Worm (Caenorhabditis elegans): Measurements from ENCODE around the gene acp-4.
A peak's percentile ranks its signal among the peaks of the same experiment; 100 is the strongest.
"Not testable (repeated sequence)": the region's sequence is repeated elsewhere in the genome, so short reads cannot be mapped to it uniquely, and the experiment has no call there.

acp-4 gene

DNA sequence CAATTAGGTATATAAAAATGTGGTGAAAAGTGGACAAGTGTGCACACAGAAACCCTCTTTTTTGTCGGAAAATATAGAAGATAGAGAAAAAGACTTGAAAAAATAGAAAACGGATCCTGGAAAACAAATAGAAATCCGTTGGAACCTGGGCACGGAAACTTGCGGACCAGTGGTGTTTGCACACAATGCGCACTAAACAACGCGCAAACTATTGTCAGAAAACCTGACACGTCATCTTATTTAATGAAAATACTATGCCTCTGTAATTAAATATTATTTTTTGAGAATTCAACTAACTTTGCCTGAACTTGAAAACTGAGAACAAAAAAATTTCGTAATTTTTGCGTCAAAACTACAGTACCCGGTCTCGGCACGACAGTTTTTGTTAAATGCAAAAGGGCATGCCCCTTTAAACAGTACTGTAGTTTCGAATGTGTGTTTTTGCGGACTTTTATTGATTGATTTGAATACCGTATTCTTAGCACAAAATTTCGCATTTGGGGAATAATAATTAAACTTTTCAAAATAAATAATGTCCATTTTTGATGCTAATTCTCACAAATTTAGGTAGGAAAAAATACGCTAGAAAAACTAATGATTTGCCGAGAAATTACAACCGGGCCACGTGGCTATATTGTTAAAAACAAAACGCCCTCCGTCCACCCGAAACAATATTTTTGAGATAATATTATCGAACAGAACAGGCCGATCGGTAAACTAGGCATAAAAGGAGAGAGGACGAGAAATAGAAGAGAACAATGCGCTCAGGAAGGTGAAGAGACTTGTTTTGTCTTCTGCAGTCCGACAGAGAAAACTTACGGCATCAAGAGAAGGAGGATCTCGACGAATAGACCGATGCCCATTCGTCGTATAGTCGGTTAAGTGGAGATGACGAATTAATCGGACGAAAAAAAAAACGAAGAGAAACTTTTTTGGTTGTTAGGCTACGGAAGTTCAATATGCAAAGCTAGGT is 5.7 kb downstream of the acp-4 start (continued):
- TF ChIP-seq tag-97 (GFP tag; IDR thresholded peaks at IDR 0.05) (no peak), aly-2 (tag; optimal IDR thresholded peaks at IDR 0.05) (no peak)

DNA sequence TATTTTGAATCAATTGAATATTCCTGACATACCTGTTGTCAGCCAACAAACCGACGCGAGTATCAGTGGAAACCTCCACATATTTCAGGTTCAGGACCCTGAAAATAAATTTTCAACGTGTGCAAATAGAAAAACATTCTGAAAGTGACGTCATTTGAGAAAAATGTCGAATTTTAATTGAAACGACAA is 6.3 kb downstream of the acp-4 start, which contains the start of gene F14E5.2:
F14E5.2 (minus strand) TSS at position 101 of the 189 bp plus-strand sequence.
- TF ChIP-seq mxl-3 (GFP tag; optimal IDR thresholded peaks at IDR 0.05) (no peak), dmd-9 (GFP tag; IDR thresholded peaks at IDR 0.05) (no peak), jun-1 (tag; optimal IDR thresholded peaks at IDR 0.05) (no peak)

DNA sequence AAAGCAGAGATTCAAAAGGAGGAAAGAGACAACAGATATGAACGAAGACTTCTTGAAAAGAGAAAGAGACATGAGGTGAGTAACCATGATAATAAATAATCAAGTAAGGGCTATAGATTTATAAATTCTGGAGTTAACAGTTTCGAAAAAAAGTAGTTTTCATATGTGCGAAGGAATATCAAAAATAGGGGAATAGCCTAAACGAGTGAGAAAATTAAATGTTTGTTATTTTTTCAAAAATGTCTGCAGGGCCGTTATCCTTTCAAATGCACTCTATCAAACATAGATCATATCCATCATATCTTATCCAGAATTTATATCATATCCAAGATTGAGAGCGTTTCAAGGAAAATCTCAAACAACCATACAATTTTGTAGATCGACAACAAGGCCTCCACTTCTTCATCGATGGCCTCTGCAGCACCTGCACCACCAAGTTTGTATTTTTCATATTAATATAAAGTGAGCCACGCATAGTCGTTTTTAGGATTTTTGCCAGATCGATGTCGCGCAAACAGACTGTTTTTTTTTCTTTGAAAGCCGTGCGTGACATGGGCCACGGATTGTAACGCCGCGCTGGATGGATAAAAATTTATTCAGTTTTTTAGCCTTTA is 14.0 kb downstream of the acp-4 start:
- no peak for TF ChIP-seq nhr-111 (GFP tag; optimal IDR thresholded peaks at IDR 0.05)
- peak; percentile 82 for TF ChIP-seq ztf-7 (tag; optimal IDR thresholded peaks at IDR 0.05)
- TF ChIP-seq mep-1 (tag; optimal IDR thresholded peaks at IDR 0.05): peak; percentile 39
- TF ChIP-seq nhr-102 (tag; optimal IDR thresholded peaks at IDR 0.05): no peak
- no peak for TF ChIP-seq nhr-25 (tag; optimal IDR thresholded peaks at IDR 0.05; ENCODE audit: borderline replicate concordance, insufficient read depth)
- TF ChIP-seq saeg-2 (GFP tag; IDR thresholded peaks at IDR 0.05): no peak
- no peak for TF ChIP-seq ctbp-1 (GFP tag; IDR thresholded peaks at IDR 0.05)

ce11 chrII:8419798-8420197 is 15.1 kb downstream of the acp-4 start, which contains the start of gene F14E5.8:
Gene F14E5.8 (plus strand): TSS chrII:8420098.
- TF ChIP-seq lin-1 (GFP tag; IDR thresholded peaks at IDR 0.05); ces-1 (GFP tag; optimal IDR thresholded peaks at IDR 0.05); dmd-6 (GFP tag; IDR thresholded peaks at IDR 0.05): not testable (repeated sequence)

ce11 chrII:8419015-8419414 is 15.9 kb downstream of the acp-4 start:
- TF ChIP-seq saeg-2 (GFP tag; IDR thresholded peaks at IDR 0.05): no peak
- TF ChIP-seq lir-3 (tag; optimal IDR thresholded peaks at IDR 0.05): no peak
- no peak for TF ChIP-seq daf-16 (GFP tag; optimal IDR thresholded peaks at IDR 0.05)
- TF ChIP-seq daf-16 (tag; optimal IDR thresholded peaks at IDR 0.05): no peak
- no peak for TF ChIP-seq ceh-32 (tag; optimal IDR thresholded peaks at IDR 0.05; ENCODE audit: poor library complexity)
- TF ChIP-seq mdl-1 (tag; optimal IDR thresholded peaks at IDR 0.05): no peak
- no peak for TF ChIP-seq lim-7 (GFP tag; IDR thresholded peaks at IDR 0.05)
- TF ChIP-seq hif-1 (tag; optimal IDR thresholded peaks at IDR 0.05): no peak
- peak; percentile 19 for TF ChIP-seq mep-1 (tag; optimal IDR thresholded peaks at IDR 0.05)
- no peak for TF ChIP-seq unc-39 (tag; optimal IDR thresholded peaks at IDR 0.05)

DNA sequence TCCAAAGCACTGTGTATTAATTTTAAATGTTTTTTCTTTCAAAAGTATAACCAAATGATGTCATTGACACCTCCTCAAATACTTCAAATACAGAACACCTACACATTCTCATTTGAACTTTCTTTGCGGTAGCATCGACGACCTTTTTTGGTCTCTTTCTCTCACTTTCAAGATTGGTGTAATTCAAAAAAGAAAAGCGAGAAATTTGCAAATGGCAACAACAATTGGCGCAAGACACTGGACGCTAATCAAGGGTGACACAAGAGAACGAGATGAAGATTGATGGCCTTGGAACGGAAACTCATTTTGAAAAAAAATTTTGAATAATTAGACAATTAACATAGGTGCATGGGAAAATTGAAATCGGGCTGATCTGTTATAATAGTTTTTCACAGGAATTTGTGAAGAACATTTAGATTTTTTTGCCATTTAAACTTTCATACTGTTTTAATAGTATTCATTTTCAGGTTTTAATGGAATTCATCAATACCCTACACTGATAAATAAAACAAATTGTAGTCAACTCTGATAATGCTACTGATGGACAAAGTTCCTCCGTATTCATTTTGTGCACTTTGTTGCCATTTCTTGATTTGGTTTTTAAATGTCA is 17.7 kb downstream of the acp-4 start, which contains the start of gene fdgt-2:
fdgt-2 (plus strand) TSS at position 560 of the 610 bp plus-strand sequence.
- TF ChIP-seq aha-1 (tag): peak; percentile 42
- TF ChIP-seq unc-62 (GFP tag; optimal IDR thresholded peaks at IDR 0.05 in 1 of 2): peak in 1 of 2 experiments; percentile 95
- no peak for TF ChIP-seq unc-62 (tag; optimal IDR thresholded peaks at IDR 0.05)
- TF ChIP-seq zag-1 (tag; optimal IDR thresholded peaks at IDR 0.05): no peak
- TF ChIP-seq nhr-28 (tag; optimal IDR thresholded peaks at IDR 0.05): peak; percentile 25
- TF ChIP-seq daf-16 (GFP tag; optimal IDR thresholded peaks at IDR 0.05): no peak
- TF ChIP-seq daf-16 (tag; optimal IDR thresholded peaks at IDR 0.05): peak; percentile 59
